Fruit fly (Drosophila melanogaster) S2 (cell line): ENCODE measurements around the gene Tip60.

Experiments
- CG8478 ChIP-seq: fragments of >200 bp; optimal IDR thresholded peaks from 2 replicates; lab custom pipeline; 2018
- CTCF ChIP-seq, 2 experiments: fragments of >200 bp; optimal IDR thresholded peaks; 2 replicates each; lab custom pipeline; 2018

dm6 chrX:4116834-4117736, at the start of gene Tip60, which contains the start of gene tyf:
- TF ChIP-seq CTCF (optimal IDR thresholded peaks at IDR 0.05; lab: Kevin White, UChicago) (peak in 1 of 2 experiments; percentile 29), CG8478 (lab: Kevin White, UChicago) (no peak)
